Worm (Caenorhabditis elegans) whole organism, dauer: Measurements from ENCODE around the gene sri-45.

Source experiments
- unc-62 ChIP-seq: sonication (generic microtip); optimal IDR thresholded peaks from 2 replicates; lab custom pipeline; 2017; ENCODE audit warnings: missing biosample characterization, missing genetic modification reagents, missing genetic modification characterization

The sri-45 gene

ce11 chrII:661696-662095 is at the start of gene sri-45:
TSS of gene sri-45 (minus strand) at chrII:661796.
- no peak for TF ChIP-seq unc-62

ce11 chrII:709081-709480 is 47.5 kb upstream of the sri-45 start, which contains the start of gene T02H6.1:
TSS of gene T02H6.1 (plus strand) at chrII:709381.
- TF ChIP-seq unc-62, result no peak

ce11 chrII:701371-702139 is 40.0 kb upstream of the sri-45 start, which contains the start of gene thoc-1:
TSS of gene thoc-1 (plus strand) at chrII:702107.
- no peak for TF ChIP-seq unc-62

- TF ChIP-seq unc-62, result no peak
Measured at ce11 chrII:701025-701370, 39.4 kb upstream of the sri-45 start, which contains the start of gene T02H6.11. TSS of gene T02H6.11 (minus strand) at chrII:701125.

- TF ChIP-seq unc-62, result no peak
Measured at ce11 chrII:691550-691949, 30.0 kb upstream of the sri-45 start, which contains the start of gene T02H6.3. TSS of gene T02H6.3 (plus strand) at chrII:691850.

ce11 chrII:689749-690148 is 28.2 kb upstream of the sri-45 start, which contains the start of gene T02H6.4:
TSS of gene T02H6.4 (plus strand) at chrII:690049.
- TF ChIP-seq unc-62, result no peak

ce11 chrII:684811-685210 is 23.2 kb upstream of the sri-45 start, which contains the start of gene T02H6.5:
TSS of gene T02H6.5 (plus strand) at chrII:685111.
- no peak for TF ChIP-seq unc-62

ce11 chrII:683467-683866 is 21.9 kb upstream of the sri-45 start, which contains the start of gene T02H6.6:
TSS of gene T02H6.6 (plus strand) at chrII:683767.
- no peak for TF ChIP-seq unc-62

- no peak for TF ChIP-seq unc-62
Measured at ce11 chrII:682326-682725, 20.7 kb upstream of the sri-45 start, which contains the start of gene T02H6.7. TSS of gene T02H6.7 (plus strand) at chrII:682626.

- no peak for TF ChIP-seq unc-62
Measured at ce11 chrII:680612-681011, 19.0 kb upstream of the sri-45 start, which contains the start of the genes T02H6.10 and T02H6.8. TSS of gene T02H6.10 (minus strand) at chrII:680712. TSS of gene T02H6.8 (plus strand) at chrII:680832.

- no peak for TF ChIP-seq unc-62
Measured at ce11 chrII:678581-678980, 17.0 kb upstream of the sri-45 start, which contains the start of gene T02H6.9. TSS of gene T02H6.9 (plus strand) at chrII:678881.

- no peak for TF ChIP-seq unc-62
Measured at ce11 chrII:675822-676221, 14.2 kb upstream of the sri-45 start.

- no peak for TF ChIP-seq unc-62
Measured at ce11 chrII:675303-675702, 13.7 kb upstream of the sri-45 start, which contains the start of gene Y39F10C.1. TSS of gene Y39F10C.1 (plus strand) at chrII:675603.

ce11 chrII:674116-674515 is 12.5 kb upstream of the sri-45 start, which contains the start of gene Y39F10C.3:
TSS of gene Y39F10C.3 (plus strand) at chrII:674416.
- no peak for TF ChIP-seq unc-62

ce11 chrII:671025-671424 is 9.4 kb upstream of the sri-45 start, which contains the start of gene sri-46:
TSS of gene sri-46 (minus strand) at chrII:671125.
- no peak for TF ChIP-seq unc-62

ce11 chrII:667864-668263 is 6.3 kb upstream of the sri-45 start:
- TF ChIP-seq unc-62, result no peak

ce11 chrII:658369-658768 is 3.2 kb downstream of the sri-45 start, which contains the start of gene sdz-24:
TSS of gene sdz-24 (plus strand) at chrII:658669.
- no peak for TF ChIP-seq unc-62

ce11 chrII:651324-651723 is 10.3 kb downstream of the sri-45 start:
- no peak for TF ChIP-seq unc-62
